Worm (Caenorhabditis elegans) whole organism, mixed stage, embryonic: ENCODE results near the gene lst-6.

Experiments used
- ceh-39 ChIP-seq: fragments of 150-350 bp; optimal IDR thresholded peaks from 2 replicates; lab custom pipeline; 2014; ENCODE audit warnings: missing biosample characterization, missing genetic modification characterization
- ces-1 ChIP-seq: fragments of 150-350 bp; optimal IDR thresholded peaks from 2 replicates; lab custom pipeline; 2014; ENCODE audit warnings: missing biosample characterization, missing genetic modification reagents, missing genetic modification characterization
- elt-3 ChIP-seq: fragments of 150-350 bp; optimal IDR thresholded peaks from 2 replicates; lab custom pipeline; 2014; ENCODE audit warnings: missing biosample characterization, missing genetic modification characterization
- flh-1 ChIP-seq: fragments of 200-800 bp; sonication (Bioruptor generic); optimal IDR thresholded peaks from 2 replicates; lab custom pipeline; 2018; ENCODE audit warnings: mild to moderate bottlenecking, missing genetic modification characterization, moderate library complexity, missing compliant biosample characterization
- hlh-1 ChIP-seq: fragments of 150-350 bp; optimal IDR thresholded peaks from 2 replicates; lab custom pipeline; 2014; ENCODE audit warnings: missing biosample characterization, missing genetic modification reagents, missing genetic modification characterization
- lin-13 ChIP-seq: fragments of 150-350 bp; optimal IDR thresholded peaks from 2 replicates; lab custom pipeline; 2014; ENCODE audit warnings: missing biosample characterization, missing genetic modification characterization
- lsy-2 ChIP-seq: fragments of 150-350 bp; optimal IDR thresholded peaks from 2 replicates; lab custom pipeline; 2014; ENCODE audit warnings: missing biosample characterization, missing genetic modification characterization
- mab-5 ChIP-seq: fragments of 150-350 bp; optimal IDR thresholded peaks from 2 replicates; lab custom pipeline; 2014; ENCODE audit warnings: missing biosample characterization, missing genetic modification characterization
- nhr-12 ChIP-seq: fragments of 150-350 bp; optimal IDR thresholded peaks from 2 replicates; lab custom pipeline; 2014; ENCODE audit warnings: missing biosample characterization, missing genetic modification characterization
- nhr-2 ChIP-seq: fragments of 150-350 bp; optimal IDR thresholded peaks from 2 replicates; lab custom pipeline; 2014; ENCODE audit warnings: missing biosample characterization, missing genetic modification characterization
- unc-39 ChIP-seq: fragments of 150-350 bp; optimal IDR thresholded peaks from 2 replicates; lab custom pipeline; 2014; ENCODE audit warnings: missing biosample characterization, missing genetic modification characterization
- unc-62 ChIP-seq: fragments of 150-350 bp; optimal IDR thresholded peaks from 2 replicates; lab custom pipeline; 2014; ENCODE audit warnings: missing biosample characterization, missing genetic modification reagents, missing genetic modification characterization

Gene lst-6

DNA sequence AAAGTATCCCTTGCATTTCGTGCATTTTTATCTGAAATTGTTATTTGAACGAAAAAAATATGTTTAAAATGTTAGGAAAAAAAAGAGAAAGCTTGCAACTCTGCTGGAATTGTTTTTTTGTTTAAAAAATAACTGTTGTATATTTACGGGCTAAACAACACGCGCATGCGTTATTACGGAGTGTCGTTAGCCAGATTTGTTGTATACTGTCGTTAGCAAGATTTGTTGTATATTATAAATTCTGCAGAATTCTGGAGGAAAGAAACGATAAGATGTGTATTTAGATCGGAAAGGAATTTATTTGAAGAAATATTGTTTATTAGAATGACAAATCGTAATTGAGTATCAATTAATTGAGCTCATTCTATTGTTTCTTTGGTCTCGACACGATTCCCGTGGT lies 54.7 kb downstream of the lst-6 start, which contains the start of gene eif-2Bgamma:
Gene eif-2Bgamma (minus strand): TSS at position 31 of the 400 bp plus-strand sequence.
- TF ChIP-seq hlh-1 (no peak), lin-13 (no peak), ces-1 (peak; percentile 42), elt-3 (tag; lab: Kevin White, UChicago) (no peak), ceh-39 (tag; lab: Kevin White, UChicago) (peak; percentile 1), nhr-2 (tag; lab: Kevin White, UChicago) (no peak), flh-1 (GFP tag; lab: Kevin White, UChicago) (no peak), lsy-2 (tag; lab: Kevin White, UChicago) (peak; percentile 60)

DNA sequence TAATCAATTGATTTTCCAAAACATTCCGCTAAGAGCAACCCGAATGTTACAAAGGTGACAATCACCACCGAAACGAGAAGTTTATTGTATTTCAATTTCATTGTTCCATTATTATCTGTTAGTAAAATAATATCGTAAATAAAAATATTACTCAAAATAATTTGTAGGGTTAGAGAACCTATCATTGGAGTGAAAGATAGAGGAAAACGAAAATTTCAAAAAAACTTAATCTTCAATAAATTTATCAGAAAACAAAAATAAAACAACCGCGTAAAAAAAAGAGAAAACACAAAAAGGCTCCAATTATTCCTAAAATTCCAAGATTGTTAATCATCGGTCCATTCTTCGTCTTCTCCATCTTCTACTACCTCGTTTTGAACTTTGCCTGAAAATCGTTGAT lies 56.7 kb downstream of the lst-6 start, which contains the start of gene tra-2:
Gene tra-2 (minus strand): TSS at position 101 of the 400 bp plus-strand sequence.
- TF ChIP-seq nhr-2 (tag; lab: Kevin White, UChicago) (no peak), nhr-12 (tag; lab: Kevin White, UChicago) (no peak), mab-5 (no peak), unc-39 (tag; lab: Kevin White, UChicago) (no peak), unc-62 (GFP tag; lab: Kevin White, UChicago) (no peak)
